Fruit fly (Drosophila melanogaster): ENCODE data around the gene mRpL39.

dm6 chr3L:15011638-15012335 lies 12.3 kb upstream of the mRpL39 start:
- TF ChIP-seq EcR (GFP tag; optimal IDR thresholded peaks at IDR 0.05) (no peak), psq (optimal IDR thresholded peaks at IDR 0.05) (no peak)
